Fruit fly (Drosophila melanogaster): ENCODE measurements around the gene CG9377.

CG9377 gene

dm6 chr2L:13370762-13371161 lies 9.4 kb upstream of the CG9377 start, which contains the start of gene ND-B22 (continued):
- TF ChIP-seq cas (GFP tag; IDR thresholded peaks at IDR 0.05) (no peak), CG17385 (GFP tag; optimal IDR thresholded peaks at IDR 0.05) (peak; percentile 49), ssp (GFP tag; IDR thresholded peaks at IDR 0.05) (no peak), ci (GFP tag; IDR thresholded peaks at IDR 0.05) (peak; percentile 66), dati (GFP tag; IDR thresholded peaks at IDR 0.05) (no peak), CG3847 (GFP tag; IDR thresholded peaks at IDR 0.05) (peak; percentile 83), gro (GFP tag; optimal IDR thresholded peaks at IDR 0.05) (peak; percentile 32), CG8281 (tag; optimal IDR thresholded peaks at IDR 0.05) (no peak), pb (GFP tag; optimal IDR thresholded peaks at IDR 0.05) (no peak), toy (GFP tag; IDR thresholded peaks at IDR 0.05) (no peak), seq (GFP tag; IDR thresholded peaks at IDR 0.05) (no peak), kah (GFP tag; optimal IDR thresholded peaks at IDR 0.05) (no peak), trem (tag; optimal IDR thresholded peaks at IDR 0.05) (peak; percentile 39), CG11723 (GFP tag; optimal IDR thresholded peaks at IDR 0.05) (no peak), Opbp (GFP tag; IDR thresholded peaks at IDR 0.05; ENCODE audit: partially characterized antibody) (peak; percentile 55; the same call in 2 of the 3 replicates), E2f2 (GFP tag; IDR thresholded peaks at IDR 0.05) (peak; percentile 93), Pdp1 (GFP tag; optimal IDR thresholded peaks at IDR 0.05) (peak; percentile 27 to 97), CG7556 (GFP tag; optimal IDR thresholded peaks at IDR 0.05) (peak; percentile 16), vfl (GFP tag; optimal IDR thresholded peaks at IDR 0.05) (no peak), Mad (GFP tag; optimal IDR thresholded peaks at IDR 0.05) (no peak), CG11695 (GFP tag; IDR thresholded peaks at IDR 0.05) (no peak), Tbp (GFP tag; optimal IDR thresholded peaks at IDR 0.05) (no peak), nerfin-1 (tag; optimal IDR thresholded peaks at IDR 0.05) (no peak), psq (GFP tag; optimal IDR thresholded peaks at IDR 0.05) (no peak), Adf1 (GFP tag; IDR thresholded peaks at IDR 0.05) (no peak; the same call in 1 of the 2 replicates), cad (GFP tag; optimal IDR thresholded peaks at IDR 0.05) (no peak), gfzf (GFP tag; optimal IDR thresholded peaks at IDR 0.05) (no peak), yki (optimal IDR thresholded peaks at IDR 0.05) (no peak), mirr (GFP tag; optimal IDR thresholded peaks at IDR 0.05) (no peak), wor (GFP tag; IDR thresholded peaks at IDR 0.05) (no peak), HHEX (GFP tag; optimal IDR thresholded peaks at IDR 0.05) (peak; percentile 47), CG2875 (GFP tag; optimal IDR thresholded peaks at IDR 0.05) (no peak), D (optimal IDR thresholded peaks at IDR 0.05) (no peak), D (GFP tag; optimal IDR thresholded peaks at IDR 0.05) (no peak), CG1647 (GFP tag; optimal IDR thresholded peaks at IDR 0.05) (peak; percentile 54), BEAF-32 (GFP tag; optimal IDR thresholded peaks at IDR 0.05) (peak; percentile 25), tx (GFP tag; optimal IDR thresholded peaks at IDR 0.05) (no peak), CG6689 (GFP tag; IDR thresholded peaks at IDR 0.05) (no peak), Spps (tag; optimal IDR thresholded peaks at IDR 0.05) (no peak), CG10209 (GFP tag; optimal IDR thresholded peaks at IDR 0.05) (peak; percentile 33), Trl (optimal IDR thresholded peaks at IDR 0.05) (no peak), Trl (GFP tag; optimal IDR thresholded peaks at IDR 0.05) (peak; percentile 31), CG6683 (GFP tag; optimal IDR thresholded peaks at IDR 0.05) (no peak), CG8924 (tag; optimal IDR thresholded peaks at IDR 0.05) (peak; percentile 32), ash1 (GFP tag; optimal IDR thresholded peaks at IDR 0.05) (no peak), Gsc (GFP tag; IDR thresholded peaks at IDR 0.05) (no peak), tin (GFP tag; optimal IDR thresholded peaks at IDR 0.05) (peak; percentile 46), HmgD (GFP tag; optimal IDR thresholded peaks at IDR 0.05) (no peak), otp (GFP tag; IDR thresholded peaks at IDR 0.05) (no peak), MBD-R2 (GFP tag; IDR thresholded peaks at IDR 0.05) (peak; percentile 85), CG15696 (tag; optimal IDR thresholded peaks at IDR 0.05) (no peak), zen2 (GFP tag; IDR thresholded peaks at IDR 0.05; ENCODE audit: partially characterized antibody) (no peak), CG12071 (GFP tag; optimal IDR thresholded peaks at IDR 0.05) (no peak)

Measured in whole organism, embryonic.